Fruit fly (Drosophila melanogaster) whole organism, embryonic: ENCODE measurements around the gene CG31265.
A peak's percentile ranks its signal among the peaks of the same experiment; 100 is the strongest.

Source experiments
- ATbp ChIP-seq: fragments of 200-800 bp; sonication (Bioruptor generic); optimal IDR thresholded peaks from 2 replicates; lab custom pipeline; 2017; ENCODE audit warnings: missing biosample characterization, mild to moderate bottlenecking, missing genetic modification characterization, missing genetic modification reagents
- BEAF-32 ChIP-seq: fragments of 200-800 bp; sonication (Bioruptor generic); optimal IDR thresholded peaks from 3 replicates; lab custom pipeline; 2017; ENCODE audit warnings: missing biosample characterization, missing genetic modification characterization, mild to moderate bottlenecking, moderate library complexity, missing genetic modification reagents
- Bteb2 ChIP-seq: fragments of 200-800 bp; sonication (Bioruptor generic); optimal IDR thresholded peaks from 2 replicates; lab custom pipeline; 2016; ENCODE audit warnings: missing biosample characterization, missing genetic modification characterization
- CG10209 ChIP-seq: fragments of 200-800 bp; sonication (Bioruptor generic); optimal IDR thresholded peaks from 3 replicates; lab custom pipeline; 2017; ENCODE audit warnings: missing biosample characterization, mild to moderate bottlenecking, missing genetic modification characterization, missing genetic modification reagents
- CG1024 ChIP-seq: fragments of 200-800 bp; sonication (Bioruptor generic); IDR thresholded peaks from 2 replicates; pipeline ENCODE4 v1.3.6; 2022; ENCODE audit warnings: missing biosample characterization, missing genetic modification characterization
- CG11085 ChIP-seq: fragments of 200-800 bp; sonication (Bioruptor generic); IDR thresholded peaks from 2 replicates; pipeline ENCODE4 v1.3.6; 2022; ENCODE audit warnings: missing biosample characterization, missing genetic modification characterization
- CG11456 ChIP-seq: fragments of 200-800 bp; sonication (Bioruptor generic); IDR thresholded peaks from 3 replicates; pipeline ENCODE4 v1.3.6; 2022; ENCODE audit warnings: missing biosample characterization, missing genetic modification characterization
- CG11560 ChIP-seq: fragments of 200-800 bp; sonication (Bioruptor generic); IDR thresholded peaks from 3 replicates; pipeline ENCODE4 v1.3.6; 2022; ENCODE audit warnings: missing biosample characterization, missing genetic modification characterization
- CG13296 ChIP-seq: fragments of 200-800 bp; sonication (Bioruptor generic); optimal IDR thresholded peaks from 3 replicates; lab custom pipeline; 2018; ENCODE audit warnings: missing biosample characterization, mild to moderate bottlenecking, missing genetic modification characterization
- CG14965 ChIP-seq: fragments of 200-800 bp; sonication (Bioruptor generic); optimal IDR thresholded peaks from 2 replicates; lab custom pipeline; 2016; ENCODE audit warnings: missing biosample characterization, missing genetic modification characterization, borderline replicate concordance
- CG15011 ChIP-seq: fragments of 200-800 bp; sonication (Bioruptor generic); optimal IDR thresholded peaks from 3 replicates; lab custom pipeline; 2018; ENCODE audit warnings: missing biosample characterization, mild to moderate bottlenecking, missing genetic modification characterization
- CG15601 ChIP-seq: fragments of 200-800 bp; sonication (Bioruptor generic); optimal IDR thresholded peaks from 3 replicates; lab custom pipeline; 2019; ENCODE audit warnings: missing biosample characterization, mild to moderate bottlenecking, missing genetic modification characterization, moderate library complexity
- CG15696 ChIP-seq: fragments of 200-800 bp; sonication (Bioruptor generic); optimal IDR thresholded peaks from 2 replicates; lab custom pipeline; 2019; ENCODE audit warnings: missing biosample characterization, mild to moderate bottlenecking, missing genetic modification characterization, moderate library complexity
- CG16813 ChIP-seq: fragments of 200-800 bp; sonication (Bioruptor generic); IDR thresholded peaks from 3 replicates; pipeline ENCODE4 v1.3.6; 2022; ENCODE audit warnings: missing biosample characterization, missing genetic modification characterization; ENCODE audit not compliant: partially characterized antibody
- CG17829 ChIP-seq: fragments of 200-800 bp; optimal IDR thresholded peaks from 2 replicates; lab custom pipeline; 2019; ENCODE audit warnings: missing biosample characterization, mild to moderate bottlenecking, missing genetic modification characterization, moderate library complexity
- CG1832 ChIP-seq: fragments of 200-800 bp; sonication (Bioruptor generic); optimal IDR thresholded peaks from 2 replicates; lab custom pipeline; 2017; ENCODE audit warnings: missing biosample characterization, mild to moderate bottlenecking, missing genetic modification characterization, inconsistent platforms
- CG3065 ChIP-seq: fragments of 200-800 bp; sonication (Bioruptor generic); optimal IDR thresholded peaks from 2 replicates; lab custom pipeline; 2016; ENCODE audit warnings: missing biosample characterization, missing genetic modification characterization
- CG32532 ChIP-seq: fragments of 200-800 bp; sonication (Bioruptor generic); IDR thresholded peaks from 2 replicates; pipeline ENCODE4 v1.3.6; 2022; ENCODE audit warnings: missing biosample characterization, missing genetic modification characterization
- CG6175 ChIP-seq: fragments of 200-800 bp; sonication (Bioruptor generic); IDR thresholded peaks from 3 replicates; pipeline ENCODE4 v1.3.6; 2022; ENCODE audit warnings: missing biosample characterization, missing genetic modification characterization
- CG6791 ChIP-seq: fragments of 200-800 bp; sonication (Bioruptor generic); IDR thresholded peaks from 3 replicates; pipeline ENCODE4 v1.3.6; 2022; ENCODE audit warnings: missing biosample characterization, missing genetic modification characterization; ENCODE audit not compliant: partially characterized antibody
- CG8089 ChIP-seq: fragments of 200-800 bp; sonication (Bioruptor generic); optimal IDR thresholded peaks from 3 replicates; lab custom pipeline; 2016; ENCODE audit warnings: missing biosample characterization, missing genetic modification characterization
- CG9817 ChIP-seq: fragments of 200-800 bp; sonication (Bioruptor generic); optimal IDR thresholded peaks from 2 replicates; lab custom pipeline; 2018; ENCODE audit warnings: missing biosample characterization, mild to moderate bottlenecking, missing genetic modification characterization, moderate library complexity
- Dbx ChIP-seq: fragments of 200-800 bp; sonication (Bioruptor generic); IDR thresholded peaks from 3 replicates; pipeline ENCODE4 v1.3.6; 2022; ENCODE audit warnings: missing biosample characterization, missing genetic modification characterization
- Dek ChIP-seq: fragments of 200-800 bp; sonication (Bioruptor generic); optimal IDR thresholded peaks from 3 replicates; lab custom pipeline; 2019; ENCODE audit warnings: missing biosample characterization, mild to moderate bottlenecking, missing genetic modification characterization, moderate library complexity
- Elba2 ChIP-seq: fragments of 200-800 bp; sonication (Bioruptor generic); optimal IDR thresholded peaks from 3 replicates; lab custom pipeline; 2016; ENCODE audit warnings: missing biosample characterization, missing genetic modification characterization
- Gsc ChIP-seq: fragments of 200-800 bp; sonication (Bioruptor generic); IDR thresholded peaks from 2 replicates; pipeline ENCODE4 v1.3.6; 2022; ENCODE audit warnings: missing biosample characterization, missing genetic modification characterization
- HLHmδ ChIP-seq: fragments of 200-800 bp; sonication (Bioruptor generic); optimal IDR thresholded peaks from 2 replicates; lab custom pipeline; 2018; ENCODE audit warnings: missing biosample characterization, mild to moderate bottlenecking, missing genetic modification characterization, moderate library complexity
- Max ChIP-seq: fragments of 200-800 bp; sonication (Bioruptor generic); optimal IDR thresholded peaks from 2 replicates; lab custom pipeline; 2016; ENCODE audit warnings: missing biosample characterization, mild to moderate bottlenecking, missing genetic modification characterization
- Nf-YA ChIP-seq: fragments of 200-800 bp; sonication (Bioruptor generic); IDR thresholded peaks from 2 replicates; pipeline ENCODE4 v1.3.6; 2022; ENCODE audit warnings: missing biosample characterization, missing genetic modification characterization
- Sox100B ChIP-seq: fragments of 200-800 bp; sonication (Bioruptor generic); optimal IDR thresholded peaks from 3 replicates; lab custom pipeline; 2018; ENCODE audit warnings: missing biosample characterization, mild to moderate bottlenecking, missing genetic modification characterization
- az2 ChIP-seq: fragments of 200-800 bp; sonication (Bioruptor generic); optimal IDR thresholded peaks from 3 replicates; lab custom pipeline; 2016; ENCODE audit warnings: missing biosample characterization, missing genetic modification characterization
- bbx ChIP-seq: fragments of 200-800 bp; sonication (Bioruptor generic); IDR thresholded peaks from 2 replicates; pipeline ENCODE4 v1.3.6; 2022; ENCODE audit warnings: missing biosample characterization, missing genetic modification characterization; ENCODE audit not compliant: partially characterized antibody
- cas ChIP-seq: fragments of 200-800 bp; sonication (Bioruptor generic); IDR thresholded peaks from 2 replicates; pipeline ENCODE4 v1.3.6; 2022; ENCODE audit warnings: missing biosample characterization, missing genetic modification characterization
- crc ChIP-seq: fragments of 200-800 bp; sonication (Bioruptor generic); optimal IDR thresholded peaks from 2 replicates; lab custom pipeline; 2016; ENCODE audit warnings: missing biosample characterization, missing genetic modification characterization
- dm ChIP-seq: fragments of 200-800 bp; sonication (Bioruptor generic); optimal IDR thresholded peaks from 3 replicates; lab custom pipeline; 2016; ENCODE audit warnings: missing biosample characterization, missing genetic modification characterization
- en ChIP-seq: fragments of 200-800 bp; sonication (Bioruptor generic); optimal IDR thresholded peaks from 2 replicates; lab custom pipeline; 2016; ENCODE audit warnings: missing biosample characterization, missing genetic modification characterization
- ham ChIP-seq: fragments of 200-800 bp; sonication (Bioruptor generic); IDR thresholded peaks from 2 replicates; pipeline ENCODE4 v1.3.6; 2022; ENCODE audit warnings: missing biosample characterization, missing genetic modification characterization
- klu ChIP-seq: fragments of 200-800 bp; sonication (Bioruptor generic); IDR thresholded peaks from 2 replicates; pipeline ENCODE4 v1.3.6; 2022; ENCODE audit warnings: missing biosample characterization, missing genetic modification characterization
- lmd ChIP-seq: fragments of 200-800 bp; sonication (Bioruptor generic); IDR thresholded peaks from 2 replicates; pipeline ENCODE4 v1.3.6; 2022; ENCODE audit warnings: missing biosample characterization, missing genetic modification characterization
- mam ChIP-seq: fragments of 200-800 bp; sonication (Bioruptor generic); optimal IDR thresholded peaks from 3 replicates; lab custom pipeline; 2016; ENCODE audit warnings: missing biosample characterization, missing genetic modification characterization
- nmo ChIP-seq: fragments of 200-800 bp; sonication (Bioruptor generic); optimal IDR thresholded peaks from 2 replicates; lab custom pipeline; 2018; ENCODE audit warnings: missing biosample characterization, mild to moderate bottlenecking, missing genetic modification characterization, moderate library complexity
- nom ChIP-seq: fragments of 200-800 bp; sonication (Bioruptor generic); optimal IDR thresholded peaks from 2 replicates; lab custom pipeline; 2017; ENCODE audit warnings: missing biosample characterization, missing genetic modification characterization, mild to moderate bottlenecking, moderate library complexity, missing genetic modification reagents
- p53 ChIP-seq: fragments of 200-800 bp; sonication (Bioruptor generic); optimal IDR thresholded peaks from 2 replicates; lab custom pipeline; 2016; ENCODE audit warnings: missing biosample characterization, missing genetic modification characterization
- schlank ChIP-seq: fragments of 200-800 bp; sonication (Bioruptor generic); optimal IDR thresholded peaks from 2 replicates; lab custom pipeline; 2018; ENCODE audit warnings: missing biosample characterization, mild to moderate bottlenecking, missing genetic modification characterization
- sima ChIP-seq: fragments of 200-800 bp; sonication (Bioruptor generic); optimal IDR thresholded peaks from 2 replicates; lab custom pipeline; 2016; ENCODE audit warnings: missing biosample characterization, missing genetic modification characterization
- tup ChIP-seq: fragments of 200-800 bp; sonication (Bioruptor generic); optimal IDR thresholded peaks from 2 replicates; lab custom pipeline; 2016; ENCODE audit warnings: missing biosample characterization, mild to moderate bottlenecking, missing genetic modification characterization, moderate library complexity
- unc-4 ChIP-seq: fragments of 200-800 bp; sonication (Bioruptor generic); IDR thresholded peaks from 2 replicates; pipeline ENCODE4 v1.3.6; 2022; ENCODE audit warnings: missing biosample characterization, missing genetic modification characterization; ENCODE audit not compliant: partially characterized antibody
- zen ChIP-seq: fragments of 200-800 bp; sonication (Bioruptor generic); optimal IDR thresholded peaks from 3 replicates; lab custom pipeline; 2018; ENCODE audit warnings: missing biosample characterization, mild to moderate bottlenecking, missing genetic modification characterization, moderate library complexity
- zf30C ChIP-seq: fragments of 200-800 bp; sonication (Bioruptor generic); optimal IDR thresholded peaks from 3 replicates; lab custom pipeline; 2018; ENCODE audit warnings: missing biosample characterization, mild to moderate bottlenecking, missing genetic modification characterization

The CG31265 gene

DNA sequence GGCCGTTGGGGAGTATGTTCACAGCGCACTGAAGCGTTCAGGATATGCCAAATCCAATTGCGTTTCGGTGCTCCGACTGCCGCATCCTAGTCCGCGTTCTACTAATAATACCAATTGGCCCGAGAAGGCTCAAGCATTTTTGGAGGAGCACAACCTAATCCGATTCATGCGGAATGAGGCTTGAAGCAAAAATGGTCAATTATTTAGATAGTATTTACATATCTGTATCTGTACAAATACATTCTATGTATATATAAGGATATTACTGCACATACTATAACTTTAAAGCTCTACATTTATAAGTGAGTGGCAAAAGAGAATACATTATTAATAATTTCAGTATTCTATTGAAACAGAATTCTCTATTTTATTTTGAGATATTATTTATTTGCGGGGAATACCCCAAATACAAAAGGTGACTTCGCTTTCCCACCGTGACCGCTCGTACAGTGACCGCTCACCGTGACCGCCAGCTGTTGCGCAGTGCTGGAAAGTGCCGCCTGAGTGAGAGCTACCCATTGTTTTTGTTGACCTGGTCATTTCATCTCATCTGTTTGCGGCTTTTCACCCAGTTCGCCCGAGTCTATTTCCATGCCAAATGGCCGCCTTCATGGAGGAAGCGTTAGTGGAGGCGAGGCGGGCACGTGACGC is 23.5 kb downstream of the CG31265 start, which contains the start of gene CG5292 (continued):
- TF ChIP-seq nmo (peak; percentile 56), ATbp (GFP tag; lab: Kevin White, UChicago) (peak; percentile 8), Elba2 (GFP tag; lab: Kevin White, UChicago) (peak; percentile 24), en (GFP tag; lab: Kevin White, UChicago) (no peak), CG10209 (GFP tag; lab: Kevin White, UChicago) (peak; percentile 44), tup (peak; percentile 32), CG8089 (GFP tag; lab: Kevin White, UChicago) (no peak), zf30C (GFP tag; lab: Kevin White, UChicago) (no peak), sima (GFP tag; lab: Kevin White, UChicago) (no peak), CG14965 (GFP tag; lab: Kevin White, UChicago) (no peak), CG15696 (tag; lab: Kevin White, UChicago) (peak; percentile 36), CG11456 (GFP tag; lab: Robert Waterston, UW) (peak; percentile 67; the same call in 1 of the 3 replicates), Sox100B (GFP tag; lab: Kevin White, UChicago) (no peak), Gsc (GFP tag; lab: Robert Waterston, UW) (no peak), crc (GFP tag; lab: Kevin White, UChicago) (no peak), unc-4 (GFP tag; lab: Robert Waterston, UW) (peak; percentile 53; the same call in 1 of the 2 replicates), ham (GFP tag; lab: Robert Waterston, UW) (no peak), Nf-YA (GFP tag; lab: Robert Waterston, UW) (no peak), CG9817 (tag; lab: Kevin White, UChicago) (peak; percentile 45), Dbx (peak; percentile 43; the same call in 2 of the 3 replicates), CG6791 (GFP tag; lab: Robert Waterston, UW) (peak; percentile 77; the same call in 2 of the 3 replicates), Bteb2 (GFP tag; lab: Kevin White, UChicago) (no peak), nom (GFP tag; lab: Kevin White, UChicago) (no peak), p53 (GFP tag; lab: Kevin White, UChicago) (no peak), lmd (GFP tag; lab: Robert Waterston, UW) (peak; percentile 42; the same call in 1 of the 2 replicates), CG13296 (GFP tag; lab: Kevin White, UChicago) (no peak), CG17829 (tag; lab: Kevin White, UChicago) (peak; percentile 67), BEAF-32 (GFP tag; lab: Kevin White, UChicago) (peak; percentile 50), CG32532 (GFP tag; lab: Robert Waterston, UW) (peak; percentile 80), az2 (GFP tag; lab: Kevin White, UChicago) (peak; percentile 56), CG15601 (tag; lab: Kevin White, UChicago) (no peak), CG11085 (peak; percentile 43; the same call in 1 of the 2 replicates), mam (GFP tag; lab: Kevin White, UChicago) (peak; percentile 47), CG1024 (peak; percentile 42; the same call in 1 of the 2 replicates), cas (GFP tag; lab: Robert Waterston, UW) (peak; percentile 40; the same call in 1 of the 2 replicates), CG15011 (GFP tag; lab: Kevin White, UChicago) (no peak), CG1832 (no peak), CG16813 (GFP tag; lab: Robert Waterston, UW) (peak; percentile 45; the same call in 1 of the 3 replicates), dm (peak; percentile 78), HLHmδ (GFP tag; lab: Kevin White, UChicago) (no peak), klu (GFP tag; lab: Robert Waterston, UW) (no peak), Dek (tag; lab: Kevin White, UChicago) (peak; percentile 57), CG3065 (GFP tag; lab: Kevin White, UChicago) (no peak), schlank (tag; lab: Kevin White, UChicago) (no peak), CG6175 (GFP tag; lab: Robert Waterston, UW) (no peak), CG11560 (no peak), bbx (GFP tag; lab: Robert Waterston, UW) (peak; percentile 62), zen (tag; lab: Kevin White, UChicago) (no peak), Max (GFP tag; lab: Kevin White, UChicago) (peak; percentile 42)
